In genomic region chr3R:6706327-6706726, dm6 we compare ENCODE assay signal across 3 fruit fly cellular contexts.
TF ChIP-seq lines count a peak whose summit lies in the region.

No protein-coding gene starts in this region.

- peak; percentile 49 to 69 for TF ChIP-seq CTCF in S2 (optimal IDR thresholded peaks at IDR 0.05; lab: Kevin White, UChicago)
- TF ChIP-seq CTCF in whole organism, embryonic (GFP tag; optimal IDR thresholded peaks at IDR 0.05; lab: Kevin White, UChicago), result peak; percentile 82

TF ChIP-seq in whole organism, embryonic, 481 proteins besides CTCF, POLR2A, EP300 and RAD21:
- TF ChIP-seq pzg (GFP tag; optimal IDR thresholded peaks at IDR 0.05; lab: Kevin White, UChicago) (no peak), CG8924 (tag; optimal IDR thresholded peaks at IDR 0.05; lab: Kevin White, UChicago) (no peak), amos (GFP tag; IDR thresholded peaks at IDR 0.05; lab: Robert Waterston, UW; ENCODE audit: partially characterized antibody) (peak; percentile 50), pnt (GFP tag; optimal IDR thresholded peaks at IDR 0.05; lab: Kevin White, UChicago) (no peak), Hmx (GFP tag; optimal IDR thresholded peaks at IDR 0.05; lab: Kevin White, UChicago) (no peak), NFAT (GFP tag; IDR thresholded peaks at IDR 0.05; lab: Robert Waterston, UW) (no peak), Lhr (GFP tag; optimal IDR thresholded peaks at IDR 0.05; lab: Kevin White, UChicago) (peak; percentile 15), slbo (GFP tag; IDR thresholded peaks at IDR 0.05; lab: Robert Waterston, UW) (no peak), Dip3 (GFP tag; optimal IDR thresholded peaks at IDR 0.05; lab: Kevin White, UChicago) (no peak), HHEX (GFP tag; optimal IDR thresholded peaks at IDR 0.05; lab: Kevin White, UChicago) (no peak), CG18262 (tag; optimal IDR thresholded peaks at IDR 0.05; lab: Kevin White, UChicago) (no peak), CG10959 (GFP tag; IDR thresholded peaks at IDR 0.05; lab: Robert Waterston, UW) (no peak), CG14050 (GFP tag; IDR thresholded peaks at IDR 0.05; lab: Robert Waterston, UW) (no peak), Rfx (GFP tag; IDR thresholded peaks at IDR 0.05; lab: Robert Waterston, UW) (no peak), Ssrp (tag; optimal IDR thresholded peaks at IDR 0.05; lab: Kevin White, UChicago) (no peak), CG2120 (GFP tag; optimal IDR thresholded peaks at IDR 0.05; lab: Kevin White, UChicago) (no peak), CG1602 (GFP tag; optimal IDR thresholded peaks at IDR 0.05; lab: Kevin White, UChicago) (no peak), CG30431 (GFP tag; optimal IDR thresholded peaks at IDR 0.05; lab: Kevin White, UChicago) (no peak), so (GFP tag; IDR thresholded peaks at IDR 0.05; lab: Robert Waterston, UW) (no peak), Hr51 (GFP tag; optimal IDR thresholded peaks at IDR 0.05; lab: Kevin White, UChicago) (no peak), insv (GFP tag; optimal IDR thresholded peaks at IDR 0.05; lab: Kevin White, UChicago) (peak in 1 of 2 experiments; percentile 5), CG11093 (GFP tag; IDR thresholded peaks at IDR 0.05; lab: Robert Waterston, UW) (no peak), gfzf (GFP tag; optimal IDR thresholded peaks at IDR 0.05; lab: Kevin White, UChicago) (peak; percentile 6), CG4617 (GFP tag; optimal IDR thresholded peaks at IDR 0.05; lab: Kevin White, UChicago; ENCODE audit: borderline replicate concordance) (no peak), stwl (tag; optimal IDR thresholded peaks at IDR 0.05; lab: Kevin White, UChicago) (peak; percentile 92), Myb (GFP tag; optimal IDR thresholded peaks at IDR 0.05; lab: Kevin White, UChicago) (peak; percentile 15), CG1603 (tag; optimal IDR thresholded peaks at IDR 0.05; lab: Kevin White, UChicago) (peak; percentile 23), pita (GFP tag; optimal IDR thresholded peaks at IDR 0.05; lab: Kevin White, UChicago) (peak; percentile 74), gro (GFP tag; optimal IDR thresholded peaks at IDR 0.05; lab: Kevin White, UChicago) (no peak), CG3847 (GFP tag; IDR thresholded peaks at IDR 0.05; lab: Robert Waterston, UW) (no peak), Side (GFP tag; optimal IDR thresholded peaks at IDR 0.05; lab: Kevin White, UChicago) (no peak), CG16813 (GFP tag; IDR thresholded peaks at IDR 0.05; lab: Robert Waterston, UW; ENCODE audit: partially characterized antibody) (peak; percentile 21; the same call in 1 of the 3 replicates), ranshi (GFP tag; IDR thresholded peaks at IDR 0.05; lab: Robert Waterston, UW) (no peak), HLH3B (GFP tag; IDR thresholded peaks at IDR 0.05; lab: Robert Waterston, UW) (no peak), CG18599 (GFP tag; optimal IDR thresholded peaks at IDR 0.05; lab: Kevin White, UChicago) (no peak), CG6689 (GFP tag; IDR thresholded peaks at IDR 0.05; lab: Robert Waterston, UW) (no peak), trem (tag; optimal IDR thresholded peaks at IDR 0.05; lab: Kevin White, UChicago) (no peak), CG2199 (GFP tag; IDR thresholded peaks at IDR 0.05; lab: Robert Waterston, UW) (peak; percentile 89; the same call in 2 of the 3 replicates), CG18011 (GFP tag; optimal IDR thresholded peaks at IDR 0.05; lab: Kevin White, UChicago) (peak; percentile 86), knrl (GFP tag; IDR thresholded peaks at IDR 0.05; lab: Robert Waterston, UW; ENCODE audit: partially characterized antibody) (peak; percentile 40)

TF ChIP-seq in whole organism, pupa, 21 proteins besides CTCF, POLR2A, EP300 and RAD21:
- TF ChIP-seq Pif1B (GFP tag; optimal IDR thresholded peaks at IDR 0.05; lab: Kevin White, UChicago), result no peak
- TF ChIP-seq D1 (tag; optimal IDR thresholded peaks at IDR 0.05; lab: Kevin White, UChicago), result peak; percentile 64
